Worm (Caenorhabditis elegans): Measurements from ENCODE around the gene lys-8.

DNA sequence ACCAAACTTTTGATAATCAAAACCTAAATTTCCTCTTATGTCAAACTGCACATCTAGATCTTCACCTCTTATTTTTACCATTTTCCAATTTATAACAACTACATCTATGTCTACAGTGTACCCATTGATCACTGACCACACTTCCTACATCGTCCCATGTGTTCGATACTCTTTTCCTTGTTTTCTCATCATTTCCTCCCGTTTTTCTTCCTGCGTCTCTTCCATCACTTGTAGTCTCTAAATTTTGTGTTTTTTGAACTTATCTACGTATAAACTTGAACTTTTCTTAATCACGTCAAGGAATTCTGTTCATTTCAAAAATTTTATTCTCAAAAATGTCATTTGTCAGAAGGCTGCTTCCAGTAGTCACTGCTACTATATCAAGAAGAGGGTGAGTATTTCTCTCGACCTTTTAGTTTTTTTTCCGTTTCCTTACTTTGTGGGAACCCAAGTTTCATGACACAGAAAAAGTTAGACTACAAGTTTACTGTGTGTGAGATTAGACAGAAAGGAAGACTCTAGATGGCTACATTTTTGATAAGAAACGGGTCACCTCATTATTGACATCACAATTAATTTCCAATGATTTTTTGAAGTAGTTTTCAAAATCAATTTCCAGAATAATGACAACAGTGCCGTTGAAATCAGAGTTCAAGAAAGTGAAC is 13.8 kb upstream of the lys-8 start:
- TF ChIP-seq hnd-1 (tag; optimal IDR thresholded peaks at IDR 0.05) = no peak
- TF ChIP-seq ama-1 (optimal IDR thresholded peaks at IDR 0.05) = no peak
- TF ChIP-seq tra-4 (tag; optimal IDR thresholded peaks at IDR 0.05) = no peak
- TF ChIP-seq hmg-4 (GFP tag; optimal IDR thresholded peaks at IDR 0.05) = no peak
- no peak for TF ChIP-seq hmbx-1 (tag; optimal IDR thresholded peaks at IDR 0.05)
- TF ChIP-seq B0310.2 (tag; optimal IDR thresholded peaks at IDR 0.05) = no peak
- TF ChIP-seq aly-1 (tag; optimal IDR thresholded peaks at IDR 0.05) = no peak
- TF ChIP-seq F13C5.2 (tag; optimal IDR thresholded peaks at IDR 0.05) = no peak
